Fruit fly (Drosophila melanogaster) whole organism, pupa: ENCODE measurements around the gene CG31928.

ENCODE experiments used
- CG12605 ChIP-seq: fragments of 200-800 bp; sonication (Bioruptor generic); IDR thresholded peaks from 2 replicates; pipeline ENCODE4 v1.3.6; 2022; ENCODE audit warnings: missing biosample characterization, missing genetic modification characterization
- CG32121 ChIP-seq: fragments of 200-800 bp; sonication (Bioruptor generic); IDR thresholded peaks from 2 replicates; pipeline ENCODE4 v1.3.6; 2022; ENCODE audit warnings: missing biosample characterization, missing genetic modification characterization
- Ets98B ChIP-seq: fragments of 200-800 bp; sonication (Bioruptor generic); IDR thresholded peaks from 2 replicates; pipeline ENCODE4 v1.3.6; 2022; ENCODE audit warnings: missing biosample characterization, missing genetic modification characterization
- Pif1B ChIP-seq: fragments of 200-800 bp; sonication (Bioruptor generic); optimal IDR thresholded peaks from 3 replicates; lab custom pipeline; 2016; ENCODE audit warnings: missing biosample characterization, missing genetic modification characterization
- rn ChIP-seq: fragments of 200-800 bp; sonication (Bioruptor generic); IDR thresholded peaks from 2 replicates; pipeline ENCODE4 v1.3.6; 2022; ENCODE audit warnings: missing biosample characterization, missing genetic modification characterization

dm6 chr2L:1459344-1459743, 32.8 kb upstream of the CG31928 start:
- TF ChIP-seq CG12605 (GFP tag; lab: Robert Waterston, UW): no peak
- no peak for TF ChIP-seq rn
- TF ChIP-seq CG32121 (GFP tag; lab: Robert Waterston, UW): no peak
- TF ChIP-seq Pif1B (GFP tag; lab: Kevin White, UChicago): peak; percentile 23
- no peak for TF ChIP-seq Ets98B
